Fruit fly (Drosophila melanogaster): Measurements from ENCODE around the gene Slbp.

Gene Slbp

dm6 chr3R:29151621-29152092 is 1.4 kb downstream of the Slbp start, which contains the start of gene eIF2D (continued):
- TF ChIP-seq CG16813 (GFP tag; IDR thresholded peaks at IDR 0.05; ENCODE audit: partially characterized antibody): no peak
- TF ChIP-seq btn (GFP tag; optimal IDR thresholded peaks at IDR 0.05): no peak
- no peak for TF ChIP-seq her (GFP tag; optimal IDR thresholded peaks at IDR 0.05)
- TF ChIP-seq shn (GFP tag; optimal IDR thresholded peaks at IDR 0.05): no peak
- TF ChIP-seq p53 (GFP tag; optimal IDR thresholded peaks at IDR 0.05): no peak
- no peak for TF ChIP-seq CG1792 (GFP tag; optimal IDR thresholded peaks at IDR 0.05)
- TF ChIP-seq CG3847 (GFP tag; IDR thresholded peaks at IDR 0.05): peak; percentile 30; the same call in 1 of the 2 replicates
- TF ChIP-seq CG11695 (GFP tag; IDR thresholded peaks at IDR 0.05): peak; percentile 78
- TF ChIP-seq CG10979 (tag; optimal IDR thresholded peaks at IDR 0.05): peak; percentile 66
- TF ChIP-seq dimm (GFP tag; IDR thresholded peaks at IDR 0.05): 0 out of 2 replicates have a peak, but pooled peaks have one; percentile 14
- no peak for TF ChIP-seq sqz (GFP tag; optimal IDR thresholded peaks at IDR 0.05)
- peak in 1 of 2 experiments; percentile 67 for TF ChIP-seq Hr51 (GFP tag; optimal IDR thresholded peaks at IDR 0.05)
- no peak; the same call in 1 of the 2 replicates for TF ChIP-seq sna (GFP tag; IDR thresholded peaks at IDR 0.05; ENCODE audit: partially characterized antibody)
- TF ChIP-seq lola (GFP tag; optimal IDR thresholded peaks at IDR 0.05): peak in 1 of 3 experiments; percentile 52
- peak; percentile 78 for TF ChIP-seq CG2712 (tag; optimal IDR thresholded peaks at IDR 0.05)
- no peak for TF ChIP-seq br (optimal IDR thresholded peaks at IDR 0.05)
- TF ChIP-seq slou (GFP tag; optimal IDR thresholded peaks at IDR 0.05): no peak
- TF ChIP-seq CG18619 (GFP tag; optimal IDR thresholded peaks at IDR 0.05): no peak
- TF ChIP-seq twi (tag; optimal IDR thresholded peaks at IDR 0.05): peak; percentile 55
- peak; percentile 67 for TF ChIP-seq CG7839 (tag; optimal IDR thresholded peaks at IDR 0.05)
- no peak for TF ChIP-seq Stat92E (GFP tag; optimal IDR thresholded peaks at IDR 0.05)
- peak; percentile 62 for TF ChIP-seq CG6854 (GFP tag; optimal IDR thresholded peaks at IDR 0.05)
- TF ChIP-seq CG2875 (GFP tag; optimal IDR thresholded peaks at IDR 0.05): no peak
- TF ChIP-seq gce (GFP tag; IDR thresholded peaks at IDR 0.05): 0 out of 3 replicates have a peak, but pooled peaks have one; percentile 9
- peak; percentile 90 for TF ChIP-seq pros (GFP tag; optimal IDR thresholded peaks at IDR 0.05)
- peak; percentile 50 for TF ChIP-seq Hsf (GFP tag; optimal IDR thresholded peaks at IDR 0.05)
- peak; percentile 47; the same call in 1 of the 2 replicates for TF ChIP-seq CG5953 (GFP tag; IDR thresholded peaks at IDR 0.05)
- peak; percentile 69 for TF ChIP-seq CG7372 (GFP tag; IDR thresholded peaks at IDR 0.05)
- TF ChIP-seq usp (GFP tag; optimal IDR thresholded peaks at IDR 0.05): no peak
- TF ChIP-seq CG4360 (GFP tag; IDR thresholded peaks at IDR 0.05): 0 out of 2 replicates have a peak, but pooled peaks have one; percentile 34
- TF ChIP-seq D19A (tag; optimal IDR thresholded peaks at IDR 0.05): no peak
- no peak for TF ChIP-seq pnt (GFP tag; optimal IDR thresholded peaks at IDR 0.05)
- 0 out of 2 replicates have a peak, but pooled peaks have one; percentile 48 for TF ChIP-seq Rx (GFP tag; IDR thresholded peaks at IDR 0.05)
- TF ChIP-seq phol (tag; optimal IDR thresholded peaks at IDR 0.05): peak; percentile 85
- TF ChIP-seq CG4707 (GFP tag; optimal IDR thresholded peaks at IDR 0.05): no peak
- no peak for TF ChIP-seq CG7745 (tag; optimal IDR thresholded peaks at IDR 0.05)
- TF ChIP-seq MESR4 (GFP tag; optimal IDR thresholded peaks at IDR 0.05): peak; percentile 68
- TF ChIP-seq gem (tag; optimal IDR thresholded peaks at IDR 0.05): no peak
- no peak for TF ChIP-seq CG42726 (GFP tag; IDR thresholded peaks at IDR 0.05; ENCODE audit: partially characterized antibody)
- no peak for TF ChIP-seq CG11085 (GFP tag; IDR thresholded peaks at IDR 0.05)
- TF ChIP-seq HLHmδ (GFP tag; optimal IDR thresholded peaks at IDR 0.05): no peak
- no peak for TF ChIP-seq trh (GFP tag; optimal IDR thresholded peaks at IDR 0.05)
- TF ChIP-seq CG13624 (GFP tag; optimal IDR thresholded peaks at IDR 0.05): peak; percentile 51
- no peak for TF ChIP-seq Oaz (GFP tag; IDR thresholded peaks at IDR 0.05)
- TF ChIP-seq Xrp1 (GFP tag; IDR thresholded peaks at IDR 0.05): peak; percentile 75
- TF ChIP-seq wek (GFP tag; optimal IDR thresholded peaks at IDR 0.05): peak; percentile 83
- peak; percentile 64 for TF ChIP-seq nerfin-1 (tag; optimal IDR thresholded peaks at IDR 0.05)
- peak; percentile 34 for TF ChIP-seq BEAF-32 (GFP tag; optimal IDR thresholded peaks at IDR 0.05)
- no peak for TF ChIP-seq bowl (GFP tag; IDR thresholded peaks at IDR 0.05)
- no peak for TF ChIP-seq Opbp (GFP tag; IDR thresholded peaks at IDR 0.05; ENCODE audit: partially characterized antibody)

Data from whole organism, embryonic.